Worm (Caenorhabditis elegans) whole organism, L1 larva: Measurements from ENCODE around the gene msp-40.
A peak's percentile ranks its signal among the peaks of the same experiment; 100 is the strongest.

Experiments
- C04F5.9 ChIP-seq: sonication (generic microtip); optimal IDR thresholded peaks from 2 replicates; lab custom pipeline; 2016; ENCODE audit warnings: missing genetic modification characterization, missing compliant biosample characterization
- C34B4.2 ChIP-seq: sonication (generic microtip); optimal IDR thresholded peaks from 2 replicates; lab custom pipeline; 2017; ENCODE audit warnings: mild to moderate bottlenecking, missing genetic modification characterization, missing compliant biosample characterization
- Y116A8C.19 ChIP-seq: sonication (generic microtip); optimal IDR thresholded peaks from 2 replicates; lab custom pipeline; 2016; ENCODE audit warnings: missing compliant biosample characterization, missing genetic modification characterization, borderline replicate concordance
- ama-1 ChIP-seq: fragments of 150-350 bp; optimal IDR thresholded peaks from 2 replicates; lab custom pipeline; 2014
- blmp-1 ChIP-seq: fragments of 150-350 bp; optimal IDR thresholded peaks from 2 replicates; lab custom pipeline; 2014; ENCODE audit warnings: missing biosample characterization, missing genetic modification characterization
- ceh-63 ChIP-seq: fragments of 200-800 bp; sonication (Bioruptor generic); optimal IDR thresholded peaks from 2 replicates; lab custom pipeline; 2018; ENCODE audit warnings: mild to moderate bottlenecking, missing genetic modification characterization, missing compliant biosample characterization
- ceh-8 ChIP-seq: fragments of 200-800 bp; sonication (Bioruptor generic); optimal IDR thresholded peaks from 2 replicates; lab custom pipeline; 2018; ENCODE audit warnings: mild to moderate bottlenecking, missing genetic modification characterization, moderate library complexity, missing compliant biosample characterization
- ceh-88 ChIP-seq: fragments of 200-800 bp; sonication (Bioruptor generic); IDR thresholded peaks from 2 replicates; pipeline ENCODE4 v1.3.6; 2022; ENCODE audit warnings: missing genetic modification characterization, missing compliant biosample characterization
- dsc-1 ChIP-seq: sonication (generic microtip); optimal IDR thresholded peaks from 2 replicates; lab custom pipeline; 2016; ENCODE audit warnings: mild to moderate bottlenecking, missing genetic modification characterization, missing compliant biosample characterization
- efl-1 ChIP-seq, 4 experiments: fragments of 150-350 bp; optimal IDR thresholded peaks in 3 of 4; peaks in 1 of 4; 1 replicate in 1 of 4; 2 replicates in 3 of 4; lab custom pipeline; 2014; ENCODE audit warnings: missing biosample characterization in 2 of 4, missing genetic modification characterization in 2 of 4, missing genetic modification reagents in 2 of 4
- efl-3 ChIP-seq: fragments of 200-800 bp; sonication (Bioruptor generic); optimal IDR thresholded peaks from 2 replicates; lab custom pipeline; 2018; ENCODE audit warnings: mild to moderate bottlenecking, missing genetic modification characterization, missing compliant biosample characterization
- egl-13 ChIP-seq: sonication (generic microtip); optimal IDR thresholded peaks from 2 replicates; lab custom pipeline; 2016; ENCODE audit warnings: missing genotype, missing genetic modification reagents, missing genetic modification characterization, missing compliant biosample characterization
- egl-27 ChIP-seq, 2 experiments: fragments of 150-350 bp in 1 of 2; sonication (generic microtip); optimal IDR thresholded peaks; 3 replicates each; lab custom pipeline; 2017 to 2018; ENCODE audit warnings: missing biosample characterization in 2 of 2, missing genetic modification characterization in 2 of 2, missing genetic modification reagents in 2 of 2
- elt-3 ChIP-seq, 6 experiments: fragments of 150-350 bp in 1 of 6; sonication (generic microtip); optimal IDR thresholded peaks; 2 replicates each; lab custom pipeline; 2017 to 2018; ENCODE audit warnings: missing biosample characterization in 6 of 6, missing genetic modification characterization in 6 of 6, inconsistent platforms in 1 of 6
- fkh-10 ChIP-seq: sonication (generic microtip); optimal IDR thresholded peaks from 2 replicates; lab custom pipeline; 2017; ENCODE audit warnings: missing biosample characterization, missing genetic modification reagents, missing genetic modification characterization
- fkh-4 ChIP-seq: sonication (generic microtip); optimal IDR thresholded peaks from 2 replicates; lab custom pipeline; 2016; ENCODE audit warnings: missing compliant biosample characterization, missing genetic modification characterization, borderline replicate concordance
- hlh-17 ChIP-seq: fragments of 200-800 bp; sonication (Bioruptor generic); optimal IDR thresholded peaks from 2 replicates; lab custom pipeline; 2018; ENCODE audit warnings: missing genetic modification characterization, mild to moderate bottlenecking, missing compliant biosample characterization, moderate library complexity, borderline replicate concordance
- hpl-2 ChIP-seq: fragments of 150-350 bp; optimal IDR thresholded peaks from 2 replicates; lab custom pipeline; 2014; ENCODE audit warnings: missing biosample characterization, missing genetic modification reagents, missing genetic modification characterization
- irx-1 ChIP-seq: sonication (generic microtip); optimal IDR thresholded peaks from 2 replicates; lab custom pipeline; 2016; ENCODE audit warnings: missing genetic modification characterization, missing compliant biosample characterization
- lin-13 ChIP-seq: fragments of 150-350 bp; optimal IDR thresholded peaks from 2 replicates; lab custom pipeline; 2014; ENCODE audit warnings: missing biosample characterization, missing genetic modification reagents, missing genetic modification characterization
- lin-35 ChIP-seq, 2 experiments: fragments of 150-350 bp; optimal IDR thresholded peaks; 2 replicates each; lab custom pipeline; 2014; ENCODE audit warnings: missing biosample characterization in 2 of 2, missing genetic modification characterization in 2 of 2, missing genetic modification reagents in 2 of 2
- lin-39 ChIP-seq: fragments of 150-350 bp; optimal IDR thresholded peaks from 2 replicates; lab custom pipeline; 2014; ENCODE audit warnings: missing biosample characterization, missing genetic modification reagents, missing genetic modification characterization
- nhr-20 ChIP-seq: sonication (generic microtip); optimal IDR thresholded peaks from 2 replicates; lab custom pipeline; 2016; ENCODE audit warnings: mild to moderate bottlenecking, missing genetic modification characterization, missing compliant biosample characterization
- nhr-237 ChIP-seq: fragments of 150-350 bp; optimal IDR thresholded peaks from 2 replicates; lab custom pipeline; 2014; ENCODE audit warnings: missing biosample characterization, missing genetic modification characterization
- nhr-28 ChIP-seq: fragments of 150-350 bp; optimal IDR thresholded peaks from 2 replicates; lab custom pipeline; 2014; ENCODE audit warnings: missing biosample characterization, missing genetic modification characterization
- nhr-47 ChIP-seq: sonication (generic microtip); optimal IDR thresholded peaks from 2 replicates; lab custom pipeline; 2016; ENCODE audit warnings: mild to moderate bottlenecking, missing genetic modification characterization, moderate library complexity, missing compliant biosample characterization
- nhr-76 ChIP-seq: sonication (generic microtip); optimal IDR thresholded peaks from 2 replicates; lab custom pipeline; 2017; ENCODE audit warnings: missing biosample characterization, missing genetic modification characterization
- nhr-77 ChIP-seq: fragments of 150-350 bp; optimal IDR thresholded peaks from 2 replicates; lab custom pipeline; 2014; ENCODE audit warnings: missing biosample characterization, missing genetic modification characterization
- nhr-84 ChIP-seq: sonication (generic microtip); optimal IDR thresholded peaks from 2 replicates; lab custom pipeline; 2017; ENCODE audit warnings: missing biosample characterization, missing genetic modification characterization
- nhr-85 ChIP-seq: sonication (generic microtip); peaks from one replicate; lab custom pipeline; 2016; ENCODE audit warnings: missing genetic modification characterization, inconsistent platforms, missing compliant biosample characterization
- pag-3 ChIP-seq: sonication (generic microtip); optimal IDR thresholded peaks from 2 replicates; lab custom pipeline; 2017; ENCODE audit warnings: missing genetic modification characterization, mild to moderate bottlenecking, missing compliant biosample characterization, antibody characterized with exemption, borderline replicate concordance; ENCODE audit not compliant: insufficient read depth
- pax-3 ChIP-seq: fragments of 200-800 bp; sonication (Bioruptor generic); optimal IDR thresholded peaks from 2 replicates; lab custom pipeline; 2018; ENCODE audit warnings: mild to moderate bottlenecking, missing genetic modification characterization, moderate library complexity, missing compliant biosample characterization
- rnt-1 ChIP-seq: sonication (generic microtip); optimal IDR thresholded peaks from 2 replicates; lab custom pipeline; 2016; ENCODE audit warnings: mild to moderate bottlenecking, missing genetic modification characterization, moderate library complexity, missing compliant biosample characterization
- skn-1 ChIP-seq: fragments of 150-350 bp; optimal IDR thresholded peaks from 2 replicates; lab custom pipeline; 2014; ENCODE audit warnings: missing biosample characterization, missing genetic modification characterization
- snpc-4 ChIP-seq: fragments of 150-350 bp; optimal IDR thresholded peaks from 2 replicates; lab custom pipeline; 2014; ENCODE audit warnings: missing biosample characterization, missing genetic modification characterization
- snu-23 ChIP-seq: sonication (generic microtip); optimal IDR thresholded peaks from 2 replicates; lab custom pipeline; 2016; ENCODE audit warnings: missing genetic modification characterization, missing compliant biosample characterization
- sptf-1 ChIP-seq: fragments of 150-350 bp; optimal IDR thresholded peaks from 2 replicates; lab custom pipeline; 2014; ENCODE audit warnings: missing biosample characterization, missing genetic modification characterization
- sup-37 ChIP-seq: fragments of 200-800 bp; sonication (Bioruptor generic); optimal IDR thresholded peaks from 2 replicates; lab custom pipeline; 2018; ENCODE audit warnings: mild to moderate bottlenecking, missing genetic modification characterization, missing compliant biosample characterization
- tbx-2 ChIP-seq: sonication (generic microtip); optimal IDR thresholded peaks from 2 replicates; lab custom pipeline; 2016; ENCODE audit warnings: missing genetic modification characterization, missing compliant biosample characterization
- unc-30 ChIP-seq: sonication (generic microtip); optimal IDR thresholded peaks from 2 replicates; lab custom pipeline; 2017; ENCODE audit warnings: missing biosample characterization, missing genetic modification characterization
- unc-86 ChIP-seq: sonication (generic microtip); optimal IDR thresholded peaks from 2 replicates; lab custom pipeline; 2016; ENCODE audit warnings: missing genetic modification characterization, missing compliant biosample characterization
- vab-15 ChIP-seq: sonication (generic microtip); optimal IDR thresholded peaks from 2 replicates; lab custom pipeline; 2017; ENCODE audit warnings: missing genotype, mild to moderate bottlenecking, missing genetic modification characterization, missing compliant biosample characterization
- zag-1 ChIP-seq: fragments of 150-350 bp; optimal IDR thresholded peaks from 2 replicates; lab custom pipeline; 2014; ENCODE audit warnings: missing biosample characterization, missing genetic modification characterization

msp-40 gene

DNA sequence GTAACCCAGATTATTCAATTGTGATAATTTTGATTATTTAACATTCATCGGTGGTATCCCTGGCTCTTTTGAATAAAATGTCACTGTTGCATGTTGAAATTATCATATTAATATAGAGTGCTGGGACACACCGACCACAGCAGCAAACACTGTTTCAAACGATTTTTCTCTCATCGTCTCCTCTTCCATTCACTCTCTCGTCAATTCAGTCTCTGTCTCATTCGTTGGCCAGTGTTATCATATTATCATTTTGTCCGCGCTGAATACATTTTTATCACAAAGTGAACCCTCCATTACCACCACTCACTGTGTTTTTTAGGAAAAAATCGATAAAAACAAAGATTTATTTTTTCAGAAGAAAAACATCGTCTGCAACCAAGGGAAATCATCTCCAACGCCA lies 31.9 kb downstream of the msp-40 start (continued):
- peak in 1 of 2 experiments; percentile 25 for TF ChIP-seq lin-35 (GFP tag; optimal IDR thresholded peaks at IDR 0.05; lab: Kevin White, UChicago)
- TF ChIP-seq nhr-84: no peak
- no peak for TF ChIP-seq sptf-1 (tag; lab: Kevin White, UChicago)
- TF ChIP-seq tbx-2 (tag; lab: Kevin White, UChicago): no peak
- no peak for TF ChIP-seq nhr-76 (tag; lab: Kevin White, UChicago)
- no peak for TF ChIP-seq ceh-8 (GFP tag; lab: Kevin White, UChicago)
- TF ChIP-seq pag-3 (tag; lab: Kevin White, UChicago): no peak
- no peak for TF ChIP-seq skn-1
- no peak for TF ChIP-seq egl-13
- no peak for TF ChIP-seq pax-3 (tag; lab: Kevin White, UChicago)
- TF ChIP-seq zag-1: no peak
- TF ChIP-seq sup-37 (GFP tag; lab: Kevin White, UChicago): no peak
- no peak for TF ChIP-seq ceh-63 (GFP tag; lab: Kevin White, UChicago)
- peak in 1 of 6 experiments; percentile 45 for TF ChIP-seq elt-3 (tag; optimal IDR thresholded peaks at IDR 0.05; lab: Kevin White, UChicago)
- TF ChIP-seq hpl-2 (GFP tag; lab: Kevin White, UChicago): no peak
- no peak for TF ChIP-seq efl-1 (optimal IDR thresholded peaks at IDR 0.05; lab: Kevin White, UChicago)
- peak in 1 of 2 experiments; percentile 69 for TF ChIP-seq efl-1 (GFP tag; optimal IDR thresholded peaks at IDR 0.05 in 1 of 2; lab: Kevin White, UChicago)
- no peak for TF ChIP-seq hlh-17
- peak; percentile 32 for TF ChIP-seq blmp-1 (tag; lab: Kevin White, UChicago)
- TF ChIP-seq unc-30: no peak
- TF ChIP-seq fkh-10 (GFP tag; lab: Kevin White, UChicago): no peak
- TF ChIP-seq egl-27 (tag; optimal IDR thresholded peaks at IDR 0.05; lab: Kevin White, UChicago): no peak
- no peak for TF ChIP-seq lin-39 (tag; lab: Kevin White, UChicago)
- TF ChIP-seq snpc-4 (tag; lab: Kevin White, UChicago): no peak
- no peak for TF ChIP-seq dsc-1 (tag; lab: Kevin White, UChicago)
- TF ChIP-seq fkh-4 (tag; lab: Kevin White, UChicago): no peak
- peak; percentile 32 for TF ChIP-seq nhr-20 (tag; lab: Kevin White, UChicago)
- TF ChIP-seq nhr-77: no peak
- no peak for TF ChIP-seq Y116A8C.19
- TF ChIP-seq ceh-88 (GFP tag; lab: Robert Waterston, UW): no peak
- no peak for TF ChIP-seq irx-1
- no peak for TF ChIP-seq lin-13 (GFP tag; lab: Kevin White, UChicago)
- no peak for TF ChIP-seq nhr-47
- no peak for TF ChIP-seq C04F5.9 (tag; lab: Kevin White, UChicago)
- TF ChIP-seq nhr-237 (tag; lab: Kevin White, UChicago): no peak
- TF ChIP-seq nhr-85: no peak
- no peak for TF ChIP-seq vab-15
- no peak for TF ChIP-seq unc-86 (tag; lab: Kevin White, UChicago)
- no peak for TF ChIP-seq rnt-1 (tag; lab: Kevin White, UChicago)
- TF ChIP-seq snu-23 (GFP tag; lab: Kevin White, UChicago): peak; percentile 4

DNA sequence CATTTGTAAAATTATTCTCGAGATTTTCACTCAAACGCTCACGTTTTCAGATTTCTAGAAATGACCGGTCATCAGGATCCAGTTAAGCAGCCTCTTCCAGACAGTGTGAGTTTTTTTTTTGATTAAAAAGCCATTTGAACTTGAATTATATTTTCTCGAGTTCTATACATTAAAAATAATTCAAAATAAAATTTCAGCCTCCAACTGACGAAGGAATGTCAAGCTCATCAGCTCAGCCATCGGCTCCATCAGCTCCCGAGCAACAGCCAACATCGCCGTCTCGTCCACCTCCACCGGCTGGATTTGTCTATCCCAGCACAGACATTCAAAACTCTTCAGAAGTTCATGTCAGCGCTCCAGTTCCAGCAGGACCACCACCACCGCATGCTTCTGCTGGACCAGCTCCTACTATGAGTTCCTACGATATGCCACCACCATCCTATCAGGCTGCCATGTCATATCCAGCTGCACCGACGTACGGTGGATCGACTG lies 32.7 kb downstream of the msp-40 start, which contains the start of gene F11G11.5:
Gene F11G11.5, plus strand, starts transcription at position 51 of the 492 bp plus-strand sequence.
- TF ChIP-seq snu-23 (GFP tag; lab: Kevin White, UChicago) (no peak), pag-3 (tag; lab: Kevin White, UChicago) (no peak), ama-1 (lab: Kevin White, UChicago) (no peak), nhr-28 (tag; lab: Kevin White, UChicago) (no peak), efl-3 (GFP tag; lab: Kevin White, UChicago) (no peak), skn-1 (no peak), C34B4.2 (tag; lab: Kevin White, UChicago) (no peak), efl-1 (optimal IDR thresholded peaks at IDR 0.05; lab: Kevin White, UChicago) (no peak), efl-1 (GFP tag; optimal IDR thresholded peaks at IDR 0.05 in 1 of 2; lab: Kevin White, UChicago) (peak in 1 of 2 experiments; percentile 29)
